Worm (Caenorhabditis elegans): Measurements from ENCODE around the gene srg-39.

The srg-39 gene

DNA sequence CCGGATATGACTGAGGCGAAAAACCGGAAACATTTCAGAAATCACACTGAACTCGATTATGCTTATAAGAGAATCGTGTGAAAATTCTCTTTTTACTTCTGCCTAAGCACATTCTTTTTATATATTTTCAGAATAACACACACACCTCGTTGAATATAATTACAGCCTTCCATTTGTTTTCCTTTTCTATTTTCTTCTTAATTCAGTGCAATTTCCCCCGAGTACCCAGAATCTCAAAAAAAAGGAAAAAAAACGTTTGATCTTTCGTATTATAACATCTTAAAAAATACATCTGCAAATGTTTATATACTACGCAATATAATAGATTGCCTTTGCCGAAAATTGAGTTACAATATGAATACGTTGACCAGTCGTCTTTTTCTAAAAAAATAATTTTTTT is 20.4 kb downstream of the srg-39 start:
- TF ChIP-seq hmg-1.1 (GFP tag; IDR thresholded peaks at IDR 0.05), result no peak
- TF ChIP-seq hlh-30 (tag; optimal IDR thresholded peaks at IDR 0.05; ENCODE audit: insufficient read depth), result no peak
- no peak for TF ChIP-seq daf-8 (GFP tag; IDR thresholded peaks at IDR 0.05)
- no peak for TF ChIP-seq arid-1 (GFP tag; conservative IDR thresholded peaks at IDR 0.05)
- TF ChIP-seq ceh-44 (GFP tag; IDR thresholded peaks at IDR 0.05), result no peak
- TF ChIP-seq set-16 (GFP tag; IDR thresholded peaks at IDR 0.05), result no peak
- no peak for TF ChIP-seq spr-1 (tag; optimal IDR thresholded peaks at IDR 0.05)
- peak; percentile 70 for TF ChIP-seq aha-1 (tag)

DNA sequence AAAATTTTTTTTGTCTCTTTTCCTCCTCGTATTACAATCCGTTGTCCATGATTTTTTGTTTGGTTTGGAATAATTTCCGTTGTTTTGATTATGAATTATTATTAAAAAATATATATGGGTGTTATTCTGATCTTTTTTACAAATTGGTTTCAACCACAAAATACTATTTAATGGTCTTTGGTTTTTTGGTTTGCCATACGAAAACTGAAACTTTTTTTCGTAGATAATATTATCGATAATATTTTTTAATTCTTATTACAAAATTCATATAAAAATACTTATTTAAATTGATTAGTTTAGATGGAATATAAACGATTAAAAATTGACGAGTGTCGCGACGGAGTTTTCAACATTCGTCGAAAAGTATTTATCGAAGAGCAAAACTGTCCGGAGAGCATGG is 25.0 kb downstream of the srg-39 start, which contains the start of gene jmjd-5:
jmjd-5 (plus strand) TSS at position 301 of the 400 bp plus-strand sequence.
- TF ChIP-seq tag-97 (GFP tag; IDR thresholded peaks at IDR 0.05) (no peak), madf-9 (GFP tag; conservative IDR thresholded peaks at IDR 0.05) (no peak), saeg-2 (GFP tag; IDR thresholded peaks at IDR 0.05) (no peak), nhr-42 (GFP tag; IDR thresholded peaks at IDR 0.05) (no peak), jun-1 (tag; optimal IDR thresholded peaks at IDR 0.05) (no peak), lin-38 (GFP tag; IDR thresholded peaks at IDR 0.05) (no peak)

DNA sequence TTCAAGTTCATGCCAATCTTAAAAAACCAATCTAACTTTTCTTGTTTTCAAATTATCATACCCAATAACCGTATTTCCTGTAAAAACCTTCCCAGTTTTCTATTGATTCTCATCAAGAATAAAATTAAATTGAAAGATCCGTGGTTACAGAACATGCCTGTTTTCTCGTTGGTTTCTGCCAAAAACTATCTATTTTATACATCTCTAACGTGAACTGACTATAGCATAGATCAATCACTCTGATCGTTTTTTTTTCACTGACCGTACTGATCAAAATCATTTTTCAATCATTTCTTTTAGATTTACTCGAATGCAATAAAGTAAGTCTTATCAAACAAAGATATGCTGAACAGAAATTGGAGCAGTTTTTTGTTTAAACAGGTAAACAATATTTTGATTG is 27.3 kb downstream of the srg-39 start, which contains the start of gene C06H2.2:
C06H2.2 (plus strand) TSS at position 301 of the 400 bp plus-strand sequence.
- TF ChIP-seq T20F7.1 (GFP tag; optimal IDR thresholded peaks at IDR 0.05), result peak; percentile 48
- TF ChIP-seq egl-27 (tag; optimal IDR thresholded peaks at IDR 0.05), result no peak

DNA sequence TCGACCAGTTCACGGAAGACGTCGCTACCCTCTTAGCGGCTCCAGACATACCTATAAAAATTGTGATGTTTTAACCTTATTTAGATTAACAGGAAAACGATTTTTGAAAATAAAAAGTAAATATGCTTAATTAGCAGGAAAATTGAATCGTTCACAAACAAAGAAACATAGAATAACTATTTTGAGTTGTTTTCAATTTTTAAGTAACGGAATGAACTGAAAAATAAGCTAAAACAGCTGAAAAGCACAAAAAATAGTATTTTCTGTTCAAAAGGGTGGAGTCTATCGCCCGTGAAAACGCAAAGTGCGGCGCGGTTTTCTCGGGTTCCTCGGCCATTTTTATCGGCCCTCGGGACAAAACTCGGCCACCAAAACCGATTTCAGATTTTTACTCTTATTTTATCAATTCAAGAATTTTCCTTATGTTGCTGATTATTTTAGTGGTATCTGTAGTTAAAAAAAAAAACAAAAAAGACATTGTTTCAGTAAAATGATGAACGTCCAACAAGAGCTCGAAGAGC is 28.4 kb downstream of the srg-39 start, which contains the start of the genes atp-5 and lmtr-3:
atp-5 (minus strand) TSS at position 51 of the 521 bp plus-strand sequence.
lmtr-3 (plus strand) TSS at position 370 of the 521 bp plus-strand sequence.
- TF ChIP-seq ZK337.2 (GFP tag; IDR thresholded peaks at IDR 0.05) (peak; percentile 86; the same call in 1 of the 2 replicates), lin-39 (tag; optimal IDR thresholded peaks at IDR 0.05) (no peak), ztf-11 (tag; optimal IDR thresholded peaks at IDR 0.05) (no peak), mxl-2 (GFP tag; conservative IDR thresholded peaks at IDR 0.05) (no peak), attf-4 (tag; optimal IDR thresholded peaks at IDR 0.05) (no peak), nhr-6 (tag; optimal IDR thresholded peaks at IDR 0.05) (peak; percentile 68), zfp-2 (tag; optimal IDR thresholded peaks at IDR 0.05) (no peak), tag-97 (GFP tag; IDR thresholded peaks at IDR 0.05) (0 out of 2 replicates have a peak, but pooled peaks have one; percentile 23), hif-1 (tag; optimal IDR thresholded peaks at IDR 0.05) (peak in 1 of 2 experiments; percentile 91), hmg-1.1 (GFP tag; IDR thresholded peaks at IDR 0.05) (no peak), zip-2 (tag; optimal IDR thresholded peaks at IDR 0.05) (no peak), dmd-8 (GFP tag; IDR thresholded peaks at IDR 0.05) (no peak), lin-1 (GFP tag; IDR thresholded peaks at IDR 0.05) (no peak), ztf-7 (tag; optimal IDR thresholded peaks at IDR 0.05) (no peak), unc-130 (GFP tag; optimal IDR thresholded peaks at IDR 0.05) (peak; percentile 96), nhr-28 (tag; optimal IDR thresholded peaks at IDR 0.05) (peak; percentile 69), pqm-1 (tag; optimal IDR thresholded peaks at IDR 0.05) (no peak), unc-62 (GFP tag; optimal IDR thresholded peaks at IDR 0.05 in 1 of 2) (no peak), unc-62 (tag; optimal IDR thresholded peaks at IDR 0.05) (no peak), ZK546.5 (tag; optimal IDR thresholded peaks at IDR 0.05) (no peak), lin-29 (GFP tag; IDR thresholded peaks at IDR 0.05) (no peak), ctbp-1 (GFP tag; IDR thresholded peaks at IDR 0.05) (peak; percentile 20; the same call in 1 of the 2 replicates), ces-1 (GFP tag; optimal IDR thresholded peaks at IDR 0.05) (no peak), Y5F2A.4 (GFP tag; optimal IDR thresholded peaks at IDR 0.05) (no peak), hlh-30 (tag; optimal IDR thresholded peaks at IDR 0.05; ENCODE audit: insufficient read depth) (peak; percentile 93), lin-13 (GFP tag; optimal IDR thresholded peaks at IDR 0.05) (peak; percentile 43), nhr-42 (GFP tag; IDR thresholded peaks at IDR 0.05) (peak; percentile 62; the same call in 1 of the 2 replicates), spr-1 (tag; optimal IDR thresholded peaks at IDR 0.05) (no peak), nhr-11 (tag; optimal IDR thresholded peaks at IDR 0.05) (no peak), aha-1 (tag) (peak; percentile 16), daf-12 (tag; optimal IDR thresholded peaks at IDR 0.05) (no peak), F26F4.8 (GFP tag; conservative IDR thresholded peaks at IDR 0.05) (no peak), T26A8.4 (GFP tag; IDR thresholded peaks at IDR 0.05) (peak; percentile 32; the same call in 1 of the 2 replicates), ama-1 (optimal IDR thresholded peaks at IDR 0.05) (no peak), dve-1 (tag; optimal IDR thresholded peaks at IDR 0.05; ENCODE audit: insufficient read depth) (peak; percentile 68), daf-8 (GFP tag; IDR thresholded peaks at IDR 0.05) (no peak)
